Fruit fly (Drosophila melanogaster) whole organism, embryonic: Measurements from ENCODE around the gene CG13667.

Experiments used
- Ada2b ChIP-seq: fragments of 200-800 bp; sonication (Bioruptor generic); IDR thresholded peaks from 2 replicates; pipeline ENCODE4 v1.3.6; 2022; ENCODE audit warnings: missing biosample characterization, missing genetic modification characterization
- Atf-2 ChIP-seq: fragments of 200-800 bp; sonication (Bioruptor generic); optimal IDR thresholded peaks from 2 replicates; lab custom pipeline; 2016; ENCODE audit warnings: missing biosample characterization, missing genetic modification characterization
- Atf6 ChIP-seq: fragments of 200-800 bp; sonication (Bioruptor generic); IDR thresholded peaks from 2 replicates; pipeline ENCODE4 v1.3.6; 2022; ENCODE audit warnings: missing biosample characterization, missing genetic modification characterization
- B-H2 ChIP-seq: fragments of 200-800 bp; sonication (Bioruptor generic); optimal IDR thresholded peaks from 2 replicates; lab custom pipeline; 2018; ENCODE audit warnings: missing biosample characterization, mild to moderate bottlenecking, missing genetic modification characterization
- BEAF-32 ChIP-seq: fragments of 200-800 bp; sonication (Bioruptor generic); optimal IDR thresholded peaks from 3 replicates; lab custom pipeline; 2017; ENCODE audit warnings: missing biosample characterization, missing genetic modification characterization, mild to moderate bottlenecking, moderate library complexity, missing genetic modification reagents
- CG10321 ChIP-seq: fragments of 200-800 bp; sonication (Bioruptor generic); IDR thresholded peaks from 2 replicates; pipeline ENCODE4 v1.3.6; 2022; ENCODE audit warnings: missing biosample characterization, missing genetic modification characterization
- CG10979 ChIP-seq: fragments of 200-800 bp; sonication (Bioruptor generic); optimal IDR thresholded peaks from 2 replicates; lab custom pipeline; 2018; ENCODE audit warnings: missing biosample characterization, mild to moderate bottlenecking, missing genetic modification characterization, moderate library complexity
- CG11695 ChIP-seq: fragments of 200-800 bp; sonication (Bioruptor generic); IDR thresholded peaks from 3 replicates; pipeline ENCODE4 v1.3.6; 2022; ENCODE audit warnings: missing biosample characterization, missing genetic modification characterization
- CG12155 ChIP-seq: fragments of 200-800 bp; sonication (Bioruptor generic); optimal IDR thresholded peaks from 3 replicates; lab custom pipeline; 2016; ENCODE audit warnings: missing biosample characterization, missing genetic modification characterization
- CG1233 ChIP-seq: fragments of 200-800 bp; sonication (Bioruptor generic); optimal IDR thresholded peaks from 4 replicates; lab custom pipeline; 2018; ENCODE audit warnings: missing biosample characterization, mild to moderate bottlenecking, missing genetic modification characterization
- CG12744 ChIP-seq: fragments of 200-800 bp; sonication (Bioruptor generic); optimal IDR thresholded peaks from 2 replicates; lab custom pipeline; 2016; ENCODE audit warnings: missing biosample characterization, missing genetic modification characterization
- CG12769 ChIP-seq: fragments of 200-800 bp; sonication (Bioruptor generic); optimal IDR thresholded peaks from 2 replicates; lab custom pipeline; 2019; ENCODE audit warnings: missing biosample characterization, mild to moderate bottlenecking, missing genetic modification characterization, moderate library complexity
- CG12942 ChIP-seq: fragments of 200-800 bp; sonication (Bioruptor generic); optimal IDR thresholded peaks from 3 replicates; lab custom pipeline; 2016; ENCODE audit warnings: missing biosample characterization, missing genetic modification characterization
- CG13123 ChIP-seq: fragments of 200-800 bp; sonication (Bioruptor generic); optimal IDR thresholded peaks from 2 replicates; lab custom pipeline; 2016; ENCODE audit warnings: missing biosample characterization, missing genetic modification characterization
- CG1647 ChIP-seq: fragments of 200-800 bp; sonication (Bioruptor generic); optimal IDR thresholded peaks from 3 replicates; lab custom pipeline; 2016; ENCODE audit warnings: missing biosample characterization, missing genetic modification characterization
- CG16863 ChIP-seq: fragments of 200-800 bp; sonication (Bioruptor generic); optimal IDR thresholded peaks from 3 replicates; lab custom pipeline; 2016; ENCODE audit warnings: missing biosample characterization, missing genetic modification characterization
- CG2120 ChIP-seq: fragments of 200-800 bp; sonication (Bioruptor generic); optimal IDR thresholded peaks from 3 replicates; lab custom pipeline; 2016; ENCODE audit warnings: missing biosample characterization, missing genetic modification characterization
- CG34224 ChIP-seq: fragments of 200-800 bp; sonication (Bioruptor generic); IDR thresholded peaks from 3 replicates; pipeline ENCODE4 v1.3.6; 2022; ENCODE audit warnings: missing biosample characterization, missing genetic modification characterization; ENCODE audit not compliant: partially characterized antibody
- CG3726 ChIP-seq: fragments of 200-800 bp; sonication (Bioruptor generic); IDR thresholded peaks from 3 replicates; pipeline ENCODE4, ENCODE4 v1.3.6; 2022; ENCODE audit warnings: missing biosample characterization, missing genetic modification characterization
- CG3847 ChIP-seq: fragments of 200-800 bp; sonication (Bioruptor generic); IDR thresholded peaks from 2 replicates; pipeline ENCODE4 v1.3.6; 2022; ENCODE audit warnings: missing biosample characterization, missing genetic modification characterization
- CG4360 ChIP-seq: fragments of 200-800 bp; sonication (Bioruptor generic); IDR thresholded peaks from 2 replicates; pipeline ENCODE4 v1.3.6; 2022; ENCODE audit warnings: missing biosample characterization, missing genetic modification characterization
- CG43689 ChIP-seq: fragments of 200-800 bp; sonication (Bioruptor generic); IDR thresholded peaks from 2 replicates; pipeline ENCODE4 v1.3.6; 2022; ENCODE audit warnings: missing biosample characterization, missing genetic modification characterization
- CG5180 ChIP-seq: fragments of 200-800 bp; sonication (Bioruptor generic); optimal IDR thresholded peaks from 3 replicates; lab custom pipeline; 2017; ENCODE audit warnings: missing biosample characterization, missing genetic modification characterization, mild to moderate bottlenecking, moderate library complexity, missing genetic modification reagents
- CG5245 ChIP-seq: fragments of 200-800 bp; sonication (Bioruptor generic); optimal IDR thresholded peaks from 3 replicates; lab custom pipeline; 2016; ENCODE audit warnings: missing biosample characterization, missing genetic modification characterization
- CG6689 ChIP-seq: fragments of 200-800 bp; sonication (Bioruptor generic); IDR thresholded peaks from 2 replicates; pipeline ENCODE4 v1.3.6; 2022; ENCODE audit warnings: missing biosample characterization, missing genetic modification characterization
- CG6765 ChIP-seq: fragments of 200-800 bp; sonication (Bioruptor generic); optimal IDR thresholded peaks from 3 replicates; lab custom pipeline; 2017; ENCODE audit warnings: missing biosample characterization, mild to moderate bottlenecking, missing genetic modification characterization
- CG7839 ChIP-seq: fragments of 200-800 bp; sonication (Bioruptor generic); optimal IDR thresholded peaks from 3 replicates; lab custom pipeline; 2018; ENCODE audit warnings: missing biosample characterization, mild to moderate bottlenecking, missing genetic modification characterization, moderate library complexity
- CG9215 ChIP-seq: fragments of 200-800 bp; sonication (Bioruptor generic); IDR thresholded peaks from 2 replicates; pipeline ENCODE4 v1.3.6; 2022; ENCODE audit warnings: missing biosample characterization, missing genetic modification characterization
- CG9727 ChIP-seq: fragments of 200-800 bp; sonication (Bioruptor generic); optimal IDR thresholded peaks from 3 replicates; lab custom pipeline; 2017; ENCODE audit warnings: missing biosample characterization, mild to moderate bottlenecking, missing genetic modification characterization
- ERR ChIP-seq: fragments of 200-800 bp; sonication (Bioruptor generic); optimal IDR thresholded peaks from 2 replicates; lab custom pipeline; 2016; ENCODE audit warnings: missing biosample characterization, missing genetic modification characterization
- Ets65A ChIP-seq: fragments of 200-800 bp; sonication (Bioruptor generic); peaks from one replicate; lab custom pipeline; 2016; ENCODE audit warnings: missing biosample characterization, missing genetic modification characterization
- Ets97D ChIP-seq: fragments of 200-800 bp; sonication (Bioruptor generic); optimal IDR thresholded peaks from 3 replicates; lab custom pipeline; 2016; ENCODE audit warnings: missing biosample characterization, missing genetic modification characterization
- Gsc ChIP-seq: fragments of 200-800 bp; sonication (Bioruptor generic); IDR thresholded peaks from 2 replicates; pipeline ENCODE4 v1.3.6; 2022; ENCODE audit warnings: missing biosample characterization, missing genetic modification characterization
- HLH4C ChIP-seq: fragments of 200-800 bp; sonication (Bioruptor generic); IDR thresholded peaks from 3 replicates; pipeline ENCODE4 v1.3.6; 2022; ENCODE audit warnings: missing biosample characterization, missing genetic modification characterization; ENCODE audit not compliant: partially characterized antibody
- Rfx ChIP-seq: fragments of 200-800 bp; sonication (Bioruptor generic); IDR thresholded peaks from 2 replicates; pipeline ENCODE4 v1.3.6; 2022; ENCODE audit warnings: missing biosample characterization, missing genetic modification characterization
- Rx ChIP-seq: fragments of 200-800 bp; sonication (Bioruptor generic); IDR thresholded peaks from 2 replicates; pipeline ENCODE4 v1.3.6; 2022; ENCODE audit warnings: missing biosample characterization, missing genetic modification characterization
- Scr ChIP-seq: fragments of 200-800 bp; sonication (Bioruptor generic); IDR thresholded peaks from 2 replicates; pipeline ENCODE4 v1.3.6; 2022; ENCODE audit warnings: missing biosample characterization, missing genetic modification characterization; ENCODE audit not compliant: partially characterized antibody
- Vsx1 ChIP-seq: fragments of 200-800 bp; sonication (Bioruptor generic); optimal IDR thresholded peaks from 2 replicates; lab custom pipeline; 2017; ENCODE audit warnings: missing biosample characterization, mild to moderate bottlenecking, missing genetic modification characterization, missing genetic modification reagents
- ase ChIP-seq: fragments of 200-800 bp; sonication (Bioruptor generic); IDR thresholded peaks from 3 replicates; pipeline ENCODE4 v1.3.6; 2022; ENCODE audit warnings: missing biosample characterization, missing genetic modification characterization
- dan ChIP-seq: fragments of 200-800 bp; sonication (Bioruptor generic); IDR thresholded peaks from 2 replicates; pipeline ENCODE4 v1.3.6; 2022; ENCODE audit warnings: missing biosample characterization, missing genetic modification characterization
- h ChIP-seq: fragments of >200 bp; optimal IDR thresholded peaks from 2 replicates; lab custom pipeline; 2017
- her ChIP-seq: fragments of 200-800 bp; sonication (Bioruptor generic); optimal IDR thresholded peaks from 2 replicates; lab custom pipeline; 2016; ENCODE audit warnings: missing biosample characterization, missing genetic modification characterization
- klu ChIP-seq: fragments of 200-800 bp; sonication (Bioruptor generic); IDR thresholded peaks from 2 replicates; pipeline ENCODE4 v1.3.6; 2022; ENCODE audit warnings: missing biosample characterization, missing genetic modification characterization
- knrl ChIP-seq: fragments of 200-800 bp; sonication (Bioruptor generic); IDR thresholded peaks from 3 replicates; pipeline ENCODE4 v1.3.6; 2022; ENCODE audit warnings: missing biosample characterization, missing genetic modification characterization; ENCODE audit not compliant: partially characterized antibody
- psq ChIP-seq: fragments of 200-800 bp; sonication (Bioruptor generic); optimal IDR thresholded peaks from 2 replicates; lab custom pipeline; 2017; ENCODE audit warnings: missing biosample characterization, missing genetic modification characterization
- scrt ChIP-seq: fragments of 200-800 bp; sonication (Bioruptor generic); optimal IDR thresholded peaks from 2 replicates; lab custom pipeline; 2018; ENCODE audit warnings: missing biosample characterization, mild to moderate bottlenecking, missing genetic modification characterization, moderate library complexity
- sna ChIP-seq: fragments of 200-800 bp; sonication (Bioruptor generic); IDR thresholded peaks from 2 replicates; pipeline ENCODE4 v1.3.6; 2022; ENCODE audit warnings: missing biosample characterization, missing genetic modification characterization; ENCODE audit not compliant: partially characterized antibody
- unc-4 ChIP-seq: fragments of 200-800 bp; sonication (Bioruptor generic); IDR thresholded peaks from 2 replicates; pipeline ENCODE4 v1.3.6; 2022; ENCODE audit warnings: missing biosample characterization, missing genetic modification characterization; ENCODE audit not compliant: partially characterized antibody
- wdn ChIP-seq: fragments of 200-800 bp; sonication (Bioruptor generic); IDR thresholded peaks from 2 replicates; pipeline ENCODE4 v1.3.6; 2022; ENCODE audit warnings: missing biosample characterization, missing genetic modification characterization
- zf30C ChIP-seq: fragments of 200-800 bp; sonication (Bioruptor generic); optimal IDR thresholded peaks from 3 replicates; lab custom pipeline; 2018; ENCODE audit warnings: missing biosample characterization, mild to moderate bottlenecking, missing genetic modification characterization

The CG13667 gene

dm6 chr3L:8449800-8450690 lies 44.8 kb downstream of the CG13667 start, which contains the start of gene Gug (continued):
- TF ChIP-seq CG3847 (GFP tag; lab: Robert Waterston, UW) (peak; percentile 57), B-H2 (GFP tag; lab: Kevin White, UChicago) (no peak), CG6689 (GFP tag; lab: Robert Waterston, UW) (no peak), CG34224 (GFP tag; lab: Robert Waterston, UW) (peak; percentile 22; the same call in 2 of the 3 replicates), Vsx1 (peak; percentile 12), ERR (peak; percentile 38), wdn (GFP tag; lab: Robert Waterston, UW) (no peak), CG5245 (no peak), CG2120 (GFP tag; lab: Kevin White, UChicago) (no peak), CG7839 (tag; lab: Kevin White, UChicago) (no peak), CG10979 (tag; lab: Kevin White, UChicago) (no peak), CG13123 (no peak), CG9215 (GFP tag; lab: Robert Waterston, UW) (peak; percentile 42; the same call in 1 of the 2 replicates), CG12744 (no peak), Rx (GFP tag; lab: Robert Waterston, UW) (no peak), CG9727 (no peak), Scr (no peak; the same call in 1 of the 2 replicates), CG12769 (tag; lab: Kevin White, UChicago) (no peak), CG16863 (GFP tag; lab: Kevin White, UChicago) (no peak), Ets65A (GFP tag; lab: Kevin White, UChicago) (peak; percentile 50), psq (GFP tag; lab: Kevin White, UChicago) (no peak), CG5180 (peak; percentile 13), Atf6 (peak; percentile 12; the same call in 1 of the 2 replicates), CG6765 (GFP tag; lab: Kevin White, UChicago) (no peak), BEAF-32 (GFP tag; lab: Kevin White, UChicago) (no peak), CG10321 (no peak), CG12155 (no peak), knrl (GFP tag; lab: Robert Waterston, UW) (no peak), CG1233 (no peak), dan (GFP tag; lab: Robert Waterston, UW) (no peak), CG4360 (GFP tag; lab: Robert Waterston, UW) (peak; percentile 85), Ets97D (peak; percentile 78), sna (GFP tag; lab: Robert Waterston, UW) (no peak), unc-4 (no peak), scrt (no peak), Rfx (GFP tag; lab: Robert Waterston, UW) (peak; percentile 27; the same call in 1 of the 2 replicates), zf30C (GFP tag; lab: Kevin White, UChicago) (no peak), Ada2b (GFP tag; lab: Robert Waterston, UW) (no peak), CG12942 (no peak), CG43689 (GFP tag; lab: Robert Waterston, UW) (no peak), Atf-2 (no peak), HLH4C (GFP tag; lab: Robert Waterston, UW) (no peak), her (GFP tag; lab: Kevin White, UChicago) (no peak), CG11695 (GFP tag; lab: Robert Waterston, UW) (no peak), CG1647 (GFP tag; lab: Kevin White, UChicago) (peak; percentile 38), h (lab: Kevin White, UChicago) (no peak), klu (GFP tag; lab: Robert Waterston, UW) (no peak), Gsc (GFP tag; lab: Robert Waterston, UW) (no peak), ase (GFP tag; lab: Robert Waterston, UW) (no peak), CG3726 (no peak)
